Fruit fly (Drosophila melanogaster) Kc167 (cell line): Measurements from ENCODE around the gene CG5592.

Experiments
- psq ChIP-seq: fragments of >200 bp; optimal IDR thresholded peaks from 2 replicates; lab custom pipeline; 2017; ENCODE audit warnings: missing external identifiers
- ttk ChIP-seq: sonication (Bioruptor generic); optimal IDR thresholded peaks from 2 replicates; lab custom pipeline; 2017; ENCODE audit warnings: missing external identifiers

dm6 chr3L:5851636-5852035, 45.8 kb upstream of the CG5592 start:
- TF ChIP-seq psq (lab: Kevin White, UChicago) (no peak), ttk (lab: Kevin White, UChicago) (no peak)
